Fruit fly (Drosophila melanogaster) whole organism, embryonic: Measurements from ENCODE around the gene Bace.

Source experiments
- BEAF-32 ChIP-seq: fragments of 200-800 bp; sonication (Bioruptor generic); optimal IDR thresholded peaks from 3 replicates; lab custom pipeline; 2017; ENCODE audit warnings: missing biosample characterization, missing genetic modification characterization, mild to moderate bottlenecking, moderate library complexity, missing genetic modification reagents
- CG10565 ChIP-seq: fragments of 200-800 bp; sonication (Bioruptor generic); optimal IDR thresholded peaks from 3 replicates; lab custom pipeline; 2016; ENCODE audit warnings: missing biosample characterization, mild to moderate bottlenecking, missing genetic modification characterization
- CG11093 ChIP-seq: fragments of 200-800 bp; sonication (Bioruptor generic); IDR thresholded peaks from 3 replicates; pipeline ENCODE4 v1.3.6; 2022; ENCODE audit warnings: missing biosample characterization, missing genetic modification characterization
- CG11696 ChIP-seq: fragments of 200-800 bp; sonication (Bioruptor generic); IDR thresholded peaks from 2 replicates; pipeline ENCODE4 v1.3.6; 2022; ENCODE audit warnings: missing biosample characterization, missing genetic modification characterization
- CG12659 ChIP-seq: fragments of 200-800 bp; sonication (Bioruptor generic); optimal IDR thresholded peaks from 3 replicates; lab custom pipeline; 2017; ENCODE audit warnings: mild to moderate bottlenecking, missing biosample characterization, missing genetic modification reagents, missing genetic modification characterization
- CG14710 ChIP-seq: fragments of 200-800 bp; sonication (Bioruptor generic); optimal IDR thresholded peaks from 3 replicates; lab custom pipeline; 2019; ENCODE audit warnings: missing biosample characterization, mild to moderate bottlenecking, missing genetic modification characterization, moderate library complexity
- CG1647 ChIP-seq: fragments of 200-800 bp; sonication (Bioruptor generic); optimal IDR thresholded peaks from 3 replicates; lab custom pipeline; 2016; ENCODE audit warnings: missing biosample characterization, missing genetic modification characterization
- CG16779 ChIP-seq: fragments of 200-800 bp; sonication (Bioruptor generic); IDR thresholded peaks from 2 replicates; pipeline ENCODE4 v1.3.6; 2022; ENCODE audit warnings: missing biosample characterization, missing genetic modification characterization
- CG16813 ChIP-seq: fragments of 200-800 bp; sonication (Bioruptor generic); IDR thresholded peaks from 3 replicates; pipeline ENCODE4 v1.3.6; 2022; ENCODE audit warnings: missing biosample characterization, missing genetic modification characterization; ENCODE audit not compliant: partially characterized antibody
- CG17829 ChIP-seq: fragments of 200-800 bp; optimal IDR thresholded peaks from 2 replicates; lab custom pipeline; 2019; ENCODE audit warnings: missing biosample characterization, mild to moderate bottlenecking, missing genetic modification characterization, moderate library complexity
- CG17912 ChIP-seq: fragments of 200-800 bp; sonication (Bioruptor generic); optimal IDR thresholded peaks from 2 replicates; lab custom pipeline; 2018; ENCODE audit warnings: missing biosample characterization, mild to moderate bottlenecking, missing genetic modification characterization
- CG18262 ChIP-seq: fragments of 200-800 bp; optimal IDR thresholded peaks from 3 replicates; lab custom pipeline; 2019; ENCODE audit warnings: missing biosample characterization, mild to moderate bottlenecking, missing genetic modification characterization, moderate library complexity
- CG18619 ChIP-seq: fragments of 200-800 bp; sonication (Bioruptor generic); optimal IDR thresholded peaks from 3 replicates; lab custom pipeline; 2017; ENCODE audit warnings: missing biosample characterization, mild to moderate bottlenecking, missing genetic modification characterization
- CG2116 ChIP-seq: fragments of 200-800 bp; sonication (Bioruptor generic); optimal IDR thresholded peaks from 3 replicates; lab custom pipeline; 2018; ENCODE audit warnings: missing biosample characterization, mild to moderate bottlenecking, missing genetic modification characterization
- CG2199 ChIP-seq: fragments of 200-800 bp; sonication (Bioruptor generic); IDR thresholded peaks from 3 replicates; pipeline ENCODE4 v1.3.6; 2022; ENCODE audit warnings: missing biosample characterization, missing genetic modification characterization
- CG30431 ChIP-seq: fragments of 200-800 bp; sonication (Bioruptor generic); optimal IDR thresholded peaks from 2 replicates; lab custom pipeline; 2017; ENCODE audit warnings: missing biosample characterization, missing genetic modification characterization
- CG31365 ChIP-seq: fragments of 200-800 bp; sonication (Bioruptor generic); optimal IDR thresholded peaks from 2 replicates; lab custom pipeline; 2018; ENCODE audit warnings: missing biosample characterization, mild to moderate bottlenecking, missing genetic modification characterization
- CG3163 ChIP-seq: fragments of 200-800 bp; sonication (Bioruptor generic); optimal IDR thresholded peaks from 3 replicates; lab custom pipeline; 2016; ENCODE audit warnings: missing biosample characterization, missing genetic modification characterization
- CG32767 ChIP-seq: fragments of 200-800 bp; sonication (Bioruptor generic); IDR thresholded peaks from 2 replicates; pipeline ENCODE4 v1.3.6; 2022; ENCODE audit warnings: missing biosample characterization, missing genetic modification characterization
- CG4328 ChIP-seq: fragments of 200-800 bp; sonication (Bioruptor generic); optimal IDR thresholded peaks from 3 replicates; lab custom pipeline; 2017; ENCODE audit warnings: missing biosample characterization, missing genetic modification reagents, missing genetic modification characterization
- CG4707 ChIP-seq: fragments of 200-800 bp; sonication (Bioruptor generic); optimal IDR thresholded peaks from 2 replicates; lab custom pipeline; 2018; ENCODE audit warnings: missing biosample characterization, mild to moderate bottlenecking, missing genetic modification characterization, moderate library complexity
- CG4854 ChIP-seq: fragments of 200-800 bp; sonication (Bioruptor generic); optimal IDR thresholded peaks from 2 replicates; lab custom pipeline; 2016; ENCODE audit warnings: missing biosample characterization, missing genetic modification characterization, inconsistent platforms
- CG6813 ChIP-seq: fragments of 200-800 bp; sonication (Bioruptor generic); optimal IDR thresholded peaks from 2 replicates; lab custom pipeline; 2017; ENCODE audit warnings: missing biosample characterization, missing genetic modification characterization, mild to moderate bottlenecking, moderate library complexity, missing genetic modification reagents
- CG9437 ChIP-seq: fragments of 200-800 bp; sonication (Bioruptor generic); optimal IDR thresholded peaks from 2 replicates; lab custom pipeline; 2018; ENCODE audit warnings: missing biosample characterization, mild to moderate bottlenecking, missing genetic modification characterization
- CG9609 ChIP-seq: fragments of 200-800 bp; sonication (Bioruptor generic); optimal IDR thresholded peaks from 3 replicates; lab custom pipeline; 2016; ENCODE audit warnings: missing biosample characterization, missing genetic modification characterization
- CoRest ChIP-seq: fragments of 200-800 bp; sonication (Bioruptor generic); optimal IDR thresholded peaks from 3 replicates; lab custom pipeline; 2018; ENCODE audit warnings: missing biosample characterization, mild to moderate bottlenecking, missing genetic modification characterization, moderate library complexity
- D ChIP-seq, 2 experiments: fragments of 200-800 bp in 1 of 2; fragments of >200 bp in 1 of 2; sonication (Bioruptor generic) in 1 of 2; optimal IDR thresholded peaks; 2 replicates in 1 of 2; 3 replicates in 1 of 2; lab custom pipeline; 2017; ENCODE audit warnings: mild to moderate bottlenecking in 1 of 2, missing biosample characterization in 1 of 2, missing genetic modification characterization in 1 of 2, missing genetic modification reagents in 1 of 2
- Deaf1 ChIP-seq: fragments of 200-800 bp; optimal IDR thresholded peaks from 3 replicates; lab custom pipeline; 2019; ENCODE audit warnings: missing biosample characterization, mild to moderate bottlenecking, missing genetic modification characterization, moderate library complexity
- Dref ChIP-seq: fragments of 200-800 bp; sonication (Bioruptor generic); IDR thresholded peaks from 2 replicates; pipeline ENCODE4 v1.3.6; 2022; ENCODE audit warnings: missing biosample characterization, missing genetic modification characterization
- Eip74EF ChIP-seq, 2 experiments: fragments of 200-800 bp in 1 of 2; fragments of >200 bp in 1 of 2; sonication (Bioruptor generic) in 1 of 2; optimal IDR thresholded peaks; 2 replicates each; lab custom pipeline; 2017 to 2019; ENCODE audit warnings: missing biosample characterization in 2 of 2, missing genetic modification characterization in 2 of 2, mild to moderate bottlenecking in 1 of 2, moderate library complexity in 1 of 2
- Hmx ChIP-seq: fragments of 200-800 bp; sonication (Bioruptor generic); optimal IDR thresholded peaks from 2 replicates; lab custom pipeline; 2016; ENCODE audit warnings: missing biosample characterization, missing genetic modification characterization
- Kr ChIP-seq: fragments of 200-800 bp; sonication (Bioruptor generic); optimal IDR thresholded peaks from 2 replicates; lab custom pipeline; 2017; ENCODE audit warnings: missing biosample characterization, mild to moderate bottlenecking, missing genetic modification characterization
- MBD-R2 ChIP-seq: fragments of 200-800 bp; sonication (Bioruptor generic); IDR thresholded peaks from 2 replicates; pipeline ENCODE4 v1.3.6; 2022; ENCODE audit warnings: missing biosample characterization, missing genetic modification characterization
- Mrtf ChIP-seq: fragments of 200-800 bp; sonication (Bioruptor generic); IDR thresholded peaks from 3 replicates; pipeline ENCODE4 v1.3.6; 2022; ENCODE audit warnings: missing biosample characterization, missing genetic modification characterization
- NfI ChIP-seq: fragments of 200-800 bp; sonication (Bioruptor generic); optimal IDR thresholded peaks from 3 replicates; lab custom pipeline; 2018; ENCODE audit warnings: missing biosample characterization, mild to moderate bottlenecking, missing genetic modification characterization, moderate library complexity
- Sry-δ ChIP-seq: fragments of 200-800 bp; sonication (Bioruptor generic); optimal IDR thresholded peaks from 2 replicates; lab custom pipeline; 2016; ENCODE audit warnings: missing biosample characterization, missing genetic modification characterization
- ato ChIP-seq: fragments of 200-800 bp; sonication (Bioruptor generic); IDR thresholded peaks from 2 replicates; pipeline ENCODE4 v1.3.6; 2022; ENCODE audit warnings: missing biosample characterization, missing genetic modification characterization; ENCODE audit not compliant: partially characterized antibody
- bowl ChIP-seq: fragments of 200-800 bp; sonication (Bioruptor generic); IDR thresholded peaks from 2 replicates; pipeline ENCODE4 v1.3.6; 2022; ENCODE audit warnings: missing biosample characterization, missing genetic modification characterization
- ci ChIP-seq: fragments of 200-800 bp; sonication (Bioruptor generic); IDR thresholded peaks from 3 replicates; pipeline ENCODE4 v1.3.6; 2022; ENCODE audit warnings: missing biosample characterization, missing genetic modification characterization
- dan ChIP-seq: fragments of 200-800 bp; sonication (Bioruptor generic); IDR thresholded peaks from 2 replicates; pipeline ENCODE4 v1.3.6; 2022; ENCODE audit warnings: missing biosample characterization, missing genetic modification characterization
- emc ChIP-seq: fragments of 200-800 bp; sonication (Bioruptor generic); optimal IDR thresholded peaks from 2 replicates; lab custom pipeline; 2016; ENCODE audit warnings: missing biosample characterization, missing genetic modification characterization
- insv ChIP-seq, 2 experiments: fragments of 200-800 bp; sonication (Bioruptor generic); optimal IDR thresholded peaks; 3 replicates each; lab custom pipeline; 2016 to 2018; ENCODE audit warnings: missing biosample characterization in 2 of 2, missing genetic modification characterization in 2 of 2
- klu ChIP-seq: fragments of 200-800 bp; sonication (Bioruptor generic); IDR thresholded peaks from 2 replicates; pipeline ENCODE4 v1.3.6; 2022; ENCODE audit warnings: missing biosample characterization, missing genetic modification characterization
- nerfin-2 ChIP-seq: fragments of 200-800 bp; sonication (Bioruptor generic); IDR thresholded peaks from 2 replicates; pipeline ENCODE4 v1.3.6; 2022; ENCODE audit warnings: missing biosample characterization, missing genetic modification characterization; ENCODE audit not compliant: partially characterized antibody
- pho ChIP-seq: fragments of 200-800 bp; sonication (Bioruptor generic); optimal IDR thresholded peaks from 2 replicates; lab custom pipeline; 2016; ENCODE audit warnings: missing biosample characterization, missing genetic modification characterization
- schlank ChIP-seq: fragments of 200-800 bp; sonication (Bioruptor generic); optimal IDR thresholded peaks from 2 replicates; lab custom pipeline; 2018; ENCODE audit warnings: missing biosample characterization, mild to moderate bottlenecking, missing genetic modification characterization
- sd ChIP-seq: fragments of 200-800 bp; sonication (Bioruptor generic); optimal IDR thresholded peaks from 3 replicates; lab custom pipeline; 2018; ENCODE audit warnings: missing biosample characterization, mild to moderate bottlenecking, missing genetic modification characterization, moderate library complexity
- sna ChIP-seq: fragments of 200-800 bp; sonication (Bioruptor generic); IDR thresholded peaks from 2 replicates; pipeline ENCODE4 v1.3.6; 2022; ENCODE audit warnings: missing biosample characterization, missing genetic modification characterization; ENCODE audit not compliant: partially characterized antibody
- unc-4 ChIP-seq: fragments of 200-800 bp; sonication (Bioruptor generic); IDR thresholded peaks from 2 replicates; pipeline ENCODE4 v1.3.6; 2022; ENCODE audit warnings: missing biosample characterization, missing genetic modification characterization; ENCODE audit not compliant: partially characterized antibody

The Bace gene

dm6 chr2L:8464107-8464582 is 32.0 kb downstream of the Bace start, which contains the start of gene prg (continued):
- TF ChIP-seq sna (peak; percentile 96), nerfin-2 (GFP tag; lab: Robert Waterston, UW) (peak; percentile 94), CG31365 (no peak), schlank (tag; lab: Kevin White, UChicago) (no peak), CG3163 (peak; percentile 13), Eip74EF (GFP tag; optimal IDR thresholded peaks at IDR 0.05; lab: Kevin White, UChicago) (peak in 1 of 2 experiments; percentile 73), insv (GFP tag; optimal IDR thresholded peaks at IDR 0.05; lab: Kevin White, UChicago) (peak in 1 of 2 experiments; percentile 58), MBD-R2 (GFP tag; lab: Robert Waterston, UW) (peak; percentile 90), CG4854 (GFP tag; lab: Kevin White, UChicago) (peak; percentile 42), CG11696 (peak; percentile 39; the same call in 1 of the 2 replicates), CG2116 (GFP tag; lab: Kevin White, UChicago) (peak; percentile 75), CG16813 (GFP tag; lab: Robert Waterston, UW) (peak; percentile 95), BEAF-32 (GFP tag; lab: Kevin White, UChicago) (peak; percentile 88), CG1647 (GFP tag; lab: Kevin White, UChicago) (peak; percentile 31), D (optimal IDR thresholded peaks at IDR 0.05; lab: Kevin White, UChicago) (no peak), D (GFP tag; optimal IDR thresholded peaks at IDR 0.05; lab: Kevin White, UChicago) (peak; percentile 17), CG2199 (GFP tag; lab: Robert Waterston, UW) (no peak), CG9609 (peak; percentile 9), dan (no peak), CG4328 (GFP tag; lab: Kevin White, UChicago) (peak; percentile 47), ato (GFP tag; lab: Robert Waterston, UW) (peak; percentile 97), sd (tag; lab: Kevin White, UChicago) (no peak), Kr (GFP tag; lab: Kevin White, UChicago) (no peak), CG11093 (GFP tag; lab: Robert Waterston, UW) (no peak), CG17829 (tag; lab: Kevin White, UChicago) (peak; percentile 55), CG9437 (GFP tag; lab: Kevin White, UChicago) (peak; percentile 36), NfI (GFP tag; lab: Kevin White, UChicago) (peak; percentile 74), CG17912 (GFP tag; lab: Kevin White, UChicago) (no peak), CG32767 (GFP tag; lab: Robert Waterston, UW) (peak; percentile 41; the same call in 1 of the 2 replicates), CG30431 (GFP tag; lab: Kevin White, UChicago) (no peak), Mrtf (GFP tag; lab: Robert Waterston, UW) (no peak; the same call in 2 of the 3 replicates), bowl (GFP tag; lab: Robert Waterston, UW) (no peak; the same call in 1 of the 2 replicates), CG16779 (0 out of 2 replicates have a peak, but pooled peaks have one; percentile 58), CG10565 (GFP tag; lab: Kevin White, UChicago) (no peak), CG14710 (tag; lab: Kevin White, UChicago) (peak; percentile 69), CG6813 (GFP tag; lab: Kevin White, UChicago) (no peak), CG18619 (GFP tag; lab: Kevin White, UChicago) (peak; percentile 52), CoRest (peak; percentile 74), emc (GFP tag; lab: Kevin White, UChicago) (no peak), klu (GFP tag; lab: Robert Waterston, UW) (no peak), Hmx (GFP tag; lab: Kevin White, UChicago) (peak; percentile 62), CG12659 (GFP tag; lab: Kevin White, UChicago) (peak; percentile 70), CG4707 (peak; percentile 96), ci (GFP tag; lab: Robert Waterston, UW) (peak; percentile 64; the same call in 2 of the 3 replicates), pho (peak; percentile 78), Deaf1 (tag; lab: Kevin White, UChicago) (peak; percentile 34), unc-4 (GFP tag; lab: Robert Waterston, UW) (peak; percentile 94), Dref (GFP tag; lab: Robert Waterston, UW) (peak; percentile 95), CG18262 (tag; lab: Kevin White, UChicago) (peak; percentile 75), Sry-δ (GFP tag; lab: Kevin White, UChicago) (peak; percentile 77)
